Worm (Caenorhabditis elegans): Measurements from ENCODE around the gene srh-55.

srh-55 gene

DNA sequence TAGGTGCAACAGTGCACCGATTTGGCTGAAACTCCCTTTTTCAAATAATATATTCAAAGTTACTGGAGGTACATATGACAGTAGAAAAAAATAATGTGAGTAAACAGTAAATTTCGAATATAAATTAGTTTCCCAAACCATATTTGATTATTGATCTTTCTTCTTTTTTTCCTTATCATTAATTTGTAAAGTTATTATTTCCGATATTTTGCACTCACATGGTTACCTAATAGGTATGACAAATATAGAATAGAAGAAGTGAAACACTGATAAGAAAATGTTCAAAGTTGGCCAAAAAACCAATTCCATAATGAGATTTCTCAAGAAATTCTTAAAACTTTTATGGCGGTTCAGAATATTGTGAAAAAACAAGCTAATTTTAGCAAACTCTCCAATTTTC is 13.6 kb upstream of the srh-55 start:
- TF ChIP-seq crh-2 (tag; optimal IDR thresholded peaks at IDR 0.05) = no peak
- peak; percentile 42 for TF ChIP-seq fos-1 (tag; optimal IDR thresholded peaks at IDR 0.05)
- no peak for TF ChIP-seq nhr-21 (tag; optimal IDR thresholded peaks at IDR 0.05)
- no peak for TF ChIP-seq aly-2 (tag; optimal IDR thresholded peaks at IDR 0.05)

- TF ChIP-seq mab-5 (tag; optimal IDR thresholded peaks at IDR 0.05) (no peak), R02D3.7 (tag; optimal IDR thresholded peaks at IDR 0.05) (no peak), gmeb-1 (tag; optimal IDR thresholded peaks at IDR 0.05) (no peak), sem-4 (tag; optimal IDR thresholded peaks at IDR 0.05) (no peak), ztf-4 (tag; optimal IDR thresholded peaks at IDR 0.05) (no peak), mdl-1 (tag; optimal IDR thresholded peaks at IDR 0.05) (no peak)
These were observed 13.1 kb upstream of the srh-55 start, which contains the start of gene K08F9.3 for ce11 chrV:15140247-15140646. Gene K08F9.3, plus strand, starts transcription at chrV:15140547.

ce11 chrV:15143285-15143684 is 10.1 kb upstream of the srh-55 start, which contains the start of gene K08F9.1:
Gene K08F9.1, minus strand, starts transcription at chrV:15143385.
- no peak for TF ChIP-seq snpc-4 (tag; optimal IDR thresholded peaks at IDR 0.05)
- TF ChIP-seq mab-5 (tag; optimal IDR thresholded peaks at IDR 0.05) = no peak
- TF ChIP-seq unc-39 (tag; optimal IDR thresholded peaks at IDR 0.05) = no peak
- TF ChIP-seq crh-2 (tag; optimal IDR thresholded peaks at IDR 0.05) = no peak
- no peak for TF ChIP-seq alr-1 (tag; optimal IDR thresholded peaks at IDR 0.05)
- no peak for TF ChIP-seq gmeb-1 (tag; optimal IDR thresholded peaks at IDR 0.05)
- no peak for TF ChIP-seq nhr-6 (tag; optimal IDR thresholded peaks at IDR 0.05)
- no peak for TF ChIP-seq unc-62 (GFP tag; optimal IDR thresholded peaks at IDR 0.05)
- no peak for TF ChIP-seq nhr-77 (tag; optimal IDR thresholded peaks at IDR 0.05)
- TF ChIP-seq lin-13 (GFP tag; optimal IDR thresholded peaks at IDR 0.05) = no peak
- TF ChIP-seq R02D3.7 (tag; optimal IDR thresholded peaks at IDR 0.05) = no peak
- TF ChIP-seq peb-1 (tag; optimal IDR thresholded peaks at IDR 0.05) = no peak
- TF ChIP-seq nhr-129 (tag; optimal IDR thresholded peaks at IDR 0.05) = no peak

- TF ChIP-seq nhr-25 (tag; optimal IDR thresholded peaks at IDR 0.05) (peak; percentile 68), nhr-21 (tag; optimal IDR thresholded peaks at IDR 0.05) (peak; percentile 26), C34F6.9 (tag; optimal IDR thresholded peaks at IDR 0.05) (peak; percentile 78), snpc-4 (tag; optimal IDR thresholded peaks at IDR 0.05) (no peak), skn-1 (tag; optimal IDR thresholded peaks at IDR 0.05) (no peak), fos-1 (tag; optimal IDR thresholded peaks at IDR 0.05) (peak; percentile 47), lin-13 (GFP tag; optimal IDR thresholded peaks at IDR 0.05) (peak; percentile 66), sma-3 (GFP tag; optimal IDR thresholded peaks at IDR 0.05) (peak; percentile 68), sma-9 (GFP tag; optimal IDR thresholded peaks at IDR 0.05) (peak; percentile 46), sma-9 (tag; optimal IDR thresholded peaks at IDR 0.05) (no peak), mbf-1 (tag; optimal IDR thresholded peaks at IDR 0.05) (no peak), nhr-129 (tag; optimal IDR thresholded peaks at IDR 0.05) (peak; percentile 48), dmd-4 (tag; optimal IDR thresholded peaks at IDR 0.05) (no peak), ZK546.5 (tag; optimal IDR thresholded peaks at IDR 0.05) (no peak), gmeb-1 (tag; optimal IDR thresholded peaks at IDR 0.05) (peak; percentile 72), blmp-1 (tag; optimal IDR thresholded peaks at IDR 0.05; ENCODE audit: insufficient read depth) (peak; percentile 100), crh-2 (tag; optimal IDR thresholded peaks at IDR 0.05) (peak; percentile 48), ztf-11 (tag; optimal IDR thresholded peaks at IDR 0.05) (no peak), unc-55 (GFP tag; optimal IDR thresholded peaks at IDR 0.05) (peak; percentile 84), nhr-77 (tag; optimal IDR thresholded peaks at IDR 0.05) (no peak), sem-4 (tag; optimal IDR thresholded peaks at IDR 0.05) (peak; percentile 2), aly-2 (tag; optimal IDR thresholded peaks at IDR 0.05) (no peak)
These were observed 9.6 kb upstream of the srh-55 start, which contains the start of gene K08F9.4 for ce11 chrV:15143798-15144197. Gene K08F9.4, plus strand, starts transcription at chrV:15144019.

ce11 chrV:15147776-15148175 is 5.6 kb upstream of the srh-55 start, which contains the start of gene T09F5.20:
Gene T09F5.20, minus strand, starts transcription at chrV:15147876.
- TF ChIP-seq ceh-16 (tag; optimal IDR thresholded peaks at IDR 0.05) (no peak), nhr-25 (tag; optimal IDR thresholded peaks at IDR 0.05) (no peak), aly-2 (tag; optimal IDR thresholded peaks at IDR 0.05) (no peak), zag-1 (tag; optimal IDR thresholded peaks at IDR 0.05) (no peak), ama-1 (optimal IDR thresholded peaks at IDR 0.05) (no peak), snpc-4 (tag; optimal IDR thresholded peaks at IDR 0.05) (no peak), F13H6.1 (tag; optimal IDR thresholded peaks at IDR 0.05) (no peak), elt-1 (tag; optimal IDR thresholded peaks at IDR 0.05) (no peak), sem-4 (tag; optimal IDR thresholded peaks at IDR 0.05) (no peak), mab-5 (tag; optimal IDR thresholded peaks at IDR 0.05) (no peak), ZK546.5 (tag; optimal IDR thresholded peaks at IDR 0.05) (no peak), nhr-12 (tag; optimal IDR thresholded peaks at IDR 0.05) (no peak), crh-2 (tag; optimal IDR thresholded peaks at IDR 0.05) (no peak), mdl-1 (tag; optimal IDR thresholded peaks at IDR 0.05) (no peak), ceh-82 (tag; optimal IDR thresholded peaks at IDR 0.05) (no peak), R02D3.7 (tag; optimal IDR thresholded peaks at IDR 0.05) (no peak), egl-27 (tag; optimal IDR thresholded peaks at IDR 0.05) (no peak)

All from whole organism, L2 larva.